Worm (Caenorhabditis elegans) whole organism, young adult: ENCODE measurements around the gene chil-19.

Source experiments
- B0019.2 ChIP-seq: fragments of 200-800 bp; sonication (Bioruptor generic); conservative IDR thresholded peaks from 2 replicates; pipeline ENCODE4 v1.3.6; 2022; ENCODE audit warnings: missing genetic modification reagents, missing genetic modification characterization, missing compliant biosample characterization
- B0336.3 ChIP-seq: fragments of 200-800 bp; sonication (Bioruptor generic); IDR thresholded peaks from 2 replicates; pipeline ENCODE4 v1.3.6; 2022; ENCODE audit warnings: missing genetic modification characterization, missing compliant biosample characterization
- F23B12.7 ChIP-seq: sonication (generic microtip); optimal IDR thresholded peaks from 2 replicates; lab custom pipeline; 2017; ENCODE audit warnings: missing genetic modification characterization, mild to moderate bottlenecking, missing compliant biosample characterization, antibody characterized with exemption, moderate library complexity; ENCODE audit not compliant: insufficient read depth
- F57C9.4 ChIP-seq: sonication (generic microtip); optimal IDR thresholded peaks from 2 replicates; lab custom pipeline; 2017; ENCODE audit warnings: mild to moderate bottlenecking, missing genetic modification characterization, missing compliant biosample characterization
- K11D2.4 ChIP-seq: fragments of 200-800 bp; sonication (Bioruptor generic); IDR thresholded peaks from 2 replicates; pipeline ENCODE4 v1.3.6; 2022; ENCODE audit warnings: missing genetic modification reagents, missing genetic modification characterization, missing compliant biosample characterization
- Y56A3A.18 ChIP-seq: fragments of 200-800 bp; sonication (Bioruptor generic); IDR thresholded peaks from 2 replicates; pipeline ENCODE4 v1.3.6; 2022; ENCODE audit warnings: missing genetic modification reagents, missing genetic modification characterization, missing compliant biosample characterization
- Y95B8A.8 ChIP-seq: fragments of 200-800 bp; sonication (Bioruptor generic); IDR thresholded peaks from 2 replicates; pipeline ENCODE4 v1.3.6; 2022; ENCODE audit warnings: missing genetic modification reagents, missing genetic modification characterization, missing compliant biosample characterization
- aptf-2 ChIP-seq: fragments of 200-800 bp; sonication (Bioruptor generic); conservative IDR thresholded peaks from 2 replicates; pipeline ENCODE4 v1.3.6; 2022; ENCODE audit warnings: missing genetic modification reagents, missing genetic modification characterization, missing compliant biosample characterization
- atf-7 ChIP-seq: sonication (generic microtip); optimal IDR thresholded peaks from 2 replicates; lab custom pipeline; 2017; ENCODE audit warnings: mild to moderate bottlenecking, missing genetic modification characterization, missing compliant biosample characterization
- cebp-1 ChIP-seq, 2 experiments: fragments of 200-800 bp in 1 of 2; sonication (Bioruptor generic) in 1 of 2; sonication (generic microtip) in 1 of 2; IDR thresholded peaks in 1 of 2; optimal IDR thresholded peaks in 1 of 2; 2 replicates each; pipeline versions ENCODE4 v1.3.6 to Lab custom; 2017 to 2022; ENCODE audit warnings: missing compliant biosample characterization in 2 of 2, missing genetic modification characterization in 2 of 2, mild to moderate bottlenecking in 1 of 2, missing genetic modification reagents in 1 of 2, moderate library complexity in 1 of 2
- ceh-40 ChIP-seq: fragments of 200-800 bp; sonication (Bioruptor generic); IDR thresholded peaks from 2 replicates; pipeline ENCODE4 v1.3.6; 2022; ENCODE audit warnings: missing genetic modification characterization, missing compliant biosample characterization
- ceh-58 ChIP-seq: fragments of 200-800 bp; sonication (Bioruptor generic); IDR thresholded peaks from 2 replicates; pipeline ENCODE4 v1.3.6; 2022; ENCODE audit warnings: missing genetic modification characterization, missing compliant biosample characterization
- ceh-91 ChIP-seq: fragments of 200-800 bp; sonication (Bioruptor generic); IDR thresholded peaks from 2 replicates; pipeline ENCODE4 v1.3.6; 2022; ENCODE audit warnings: missing genetic modification reagents, missing genetic modification characterization, missing compliant biosample characterization
- dox-1 ChIP-seq: fragments of 200-800 bp; sonication (Bioruptor generic); IDR thresholded peaks from 2 replicates; pipeline ENCODE4 v1.3.6; 2022; ENCODE audit warnings: missing genetic modification reagents, missing genetic modification characterization, missing compliant biosample characterization
- dpff-1 ChIP-seq: sonication (generic microtip); optimal IDR thresholded peaks from 2 replicates; lab custom pipeline; 2017; ENCODE audit warnings: mild to moderate bottlenecking, missing genetic modification characterization, missing compliant biosample characterization
- egl-18 ChIP-seq: fragments of 200-800 bp; sonication (Bioruptor generic); IDR thresholded peaks from 2 replicates; pipeline ENCODE4 v1.3.6; 2022; ENCODE audit warnings: missing genetic modification reagents, missing genetic modification characterization, missing compliant biosample characterization
- egl-44 ChIP-seq: fragments of 200-800 bp; sonication (Bioruptor generic); IDR thresholded peaks from 2 replicates; pipeline ENCODE4 v1.3.6; 2022; ENCODE audit warnings: missing genetic modification reagents, missing genetic modification characterization, missing compliant biosample characterization
- hmg-1.2 ChIP-seq: fragments of 200-800 bp; sonication (Bioruptor generic); IDR thresholded peaks from 2 replicates; pipeline ENCODE4 v1.3.6; 2022; ENCODE audit warnings: missing genetic modification reagents, missing genetic modification characterization, missing compliant biosample characterization
- let-607 ChIP-seq, 2 experiments: fragments of 200-800 bp in 1 of 2; sonication (Bioruptor generic) in 1 of 2; sonication (generic microtip) in 1 of 2; optimal IDR thresholded peaks; 2 replicates each; lab custom pipeline; 2016 to 2018; ENCODE audit warnings: mild to moderate bottlenecking in 2 of 2, missing compliant biosample characterization in 2 of 2, missing genetic modification characterization in 2 of 2, moderate library complexity in 2 of 2, missing genotype in 1 of 2
- lin-26 ChIP-seq: fragments of 200-800 bp; sonication (Bioruptor generic); IDR thresholded peaks from 2 replicates; pipeline ENCODE4 v1.3.6; 2022; ENCODE audit warnings: missing genetic modification reagents, missing genetic modification characterization, missing compliant biosample characterization
- mcd-1 ChIP-seq: fragments of 200-800 bp; sonication (Bioruptor generic); IDR thresholded peaks from 2 replicates; pipeline ENCODE4 v1.3.6; 2022; ENCODE audit warnings: missing genetic modification reagents, missing genetic modification characterization, missing compliant biosample characterization
- nfya-1 ChIP-seq: sonication (generic microtip); optimal IDR thresholded peaks from 2 replicates; lab custom pipeline; 2017; ENCODE audit warnings: antibody characterized with exemption, missing compliant biosample characterization, missing genetic modification characterization, borderline replicate concordance; ENCODE audit not compliant: insufficient read depth
- nhr-179 ChIP-seq: sonication (generic microtip); optimal IDR thresholded peaks from 2 replicates; lab custom pipeline; 2016; ENCODE audit warnings: mild to moderate bottlenecking, missing genetic modification characterization, missing compliant biosample characterization
- nhr-80 ChIP-seq: sonication (generic microtip); optimal IDR thresholded peaks from 2 replicates; lab custom pipeline; 2016; ENCODE audit warnings: missing genetic modification characterization, missing compliant biosample characterization
- nhr-90 ChIP-seq: sonication (generic microtip); optimal IDR thresholded peaks from 2 replicates; lab custom pipeline; 2016; ENCODE audit warnings: missing genotype, mild to moderate bottlenecking, missing genetic modification characterization, missing compliant biosample characterization
- pbrm-1 ChIP-seq: fragments of 200-800 bp; sonication (Bioruptor generic); IDR thresholded peaks from 2 replicates; pipeline ENCODE4 v1.3.6; 2022; ENCODE audit warnings: missing genetic modification reagents, missing genetic modification characterization, missing compliant biosample characterization
- pha-4 ChIP-seq: fragments of 150-350 bp; sonication (generic microtip); optimal IDR thresholded peaks from 2 replicates; lab custom pipeline; 2014; ENCODE audit warnings: missing biosample characterization, missing genetic modification reagents, missing genetic modification characterization
- rec-8 ChIP-seq, 2 experiments: sonication (generic microtip); optimal IDR thresholded peaks; 2 replicates each; lab custom pipeline; 2016; ENCODE audit warnings: mild to moderate bottlenecking in 2 of 2, missing genetic modification characterization in 2 of 2, missing genetic modification reagents in 2 of 2, missing genotype in 2 of 2, missing biosample characterization in 1 of 2, missing compliant biosample characterization in 1 of 2, moderate library complexity in 1 of 2
- sdz-38 ChIP-seq: sonication (generic microtip); optimal IDR thresholded peaks from 2 replicates; lab custom pipeline; 2016; ENCODE audit warnings: missing genotype, missing genetic modification characterization, missing compliant biosample characterization
- snpc-3.4 ChIP-seq: sonication (generic microtip); optimal IDR thresholded peaks from 2 replicates; lab custom pipeline; 2017; ENCODE audit warnings: missing genetic modification characterization, mild to moderate bottlenecking, missing compliant biosample characterization, antibody characterized with exemption, moderate library complexity, missing genotype, missing genetic modification reagents
- somi-1 ChIP-seq: fragments of 200-800 bp; sonication (Bioruptor generic); optimal IDR thresholded peaks from 2 replicates; lab custom pipeline; 2018; ENCODE audit warnings: mild to moderate bottlenecking, missing genetic modification characterization, missing compliant biosample characterization
- sptf-2 ChIP-seq: fragments of 200-800 bp; sonication (Bioruptor generic); optimal IDR thresholded peaks from 2 replicates; lab custom pipeline; 2018; ENCODE audit warnings: mild to moderate bottlenecking, missing genetic modification characterization, missing compliant biosample characterization
- tbp1 ChIP-seq: fragments of 200-800 bp; sonication (Bioruptor generic); optimal IDR thresholded peaks from 2 replicates; lab custom pipeline; 2018; ENCODE audit warnings: mild to moderate bottlenecking, missing genetic modification characterization, missing compliant biosample characterization
- tbx-9 ChIP-seq: sonication (generic microtip); optimal IDR thresholded peaks from 2 replicates; lab custom pipeline; 2016; ENCODE audit warnings: borderline replicate concordance, missing genetic modification characterization, inconsistent platforms, missing compliant biosample characterization
- unc-130 ChIP-seq: sonication (generic microtip); optimal IDR thresholded peaks from 2 replicates; lab custom pipeline; 2016; ENCODE audit warnings: missing genetic modification reagents, missing genetic modification characterization, missing compliant biosample characterization
- unc-62 ChIP-seq: fragments of 150-350 bp; optimal IDR thresholded peaks from 2 replicates; lab custom pipeline; 2014; ENCODE audit warnings: missing biosample characterization, missing genetic modification reagents, missing genetic modification characterization
- zfh-2 ChIP-seq: fragments of 200-800 bp; sonication (Bioruptor generic); conservative IDR thresholded peaks from 2 replicates; pipeline ENCODE4 v1.3.6; 2022; ENCODE audit warnings: missing genetic modification reagents, missing genetic modification characterization, missing compliant biosample characterization
- ztf-18 ChIP-seq: sonication (generic microtip); optimal IDR thresholded peaks from 2 replicates; lab custom pipeline; 2016; ENCODE audit warnings: missing genotype, mild to moderate bottlenecking, missing genetic modification characterization, missing compliant biosample characterization
- ztf-22 ChIP-seq: fragments of 200-800 bp; sonication (Bioruptor generic); optimal IDR thresholded peaks from 2 replicates; lab custom pipeline; 2018; ENCODE audit warnings: mild to moderate bottlenecking, missing genetic modification characterization, moderate library complexity, missing compliant biosample characterization
- ztf-26 ChIP-seq: sonication (generic microtip); optimal IDR thresholded peaks from 2 replicates; lab custom pipeline; 2017; ENCODE audit warnings: missing genetic modification characterization, missing compliant biosample characterization

chil-19 gene

DNA sequence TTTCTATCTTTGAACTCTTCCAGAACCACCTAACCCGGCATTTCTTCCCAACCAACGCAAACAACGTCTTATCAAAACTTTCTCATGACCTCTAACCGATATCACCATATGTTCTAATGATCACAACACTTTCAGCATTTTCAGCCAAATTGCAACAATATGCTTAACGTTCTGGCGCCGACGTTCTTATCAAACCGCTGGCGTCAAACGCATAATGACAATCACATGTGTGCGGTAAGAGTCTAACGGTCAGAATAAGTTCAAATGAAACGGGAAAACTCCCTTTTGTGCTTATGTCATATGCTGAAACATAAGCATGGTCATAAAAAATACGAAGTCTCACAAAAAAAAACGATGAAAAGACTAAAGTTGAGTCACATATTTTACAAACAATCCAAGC, 46.7 kb upstream of the chil-19 start (continued):
- 0 out of 2 replicates have a peak, but pooled peaks have one; percentile 14 for TF ChIP-seq Y56A3A.18 (GFP tag; lab: Robert Waterston, UW)
- no peak for TF ChIP-seq unc-130 (GFP tag; lab: Kevin White, UChicago)
- TF ChIP-seq snpc-3.4 (tag; lab: Kevin White, UChicago): no peak
- no peak for TF ChIP-seq aptf-2
- TF ChIP-seq Y95B8A.8 (GFP tag; lab: Robert Waterston, UW): peak; percentile 69; the same call in 1 of the 2 replicates
- peak; percentile 59 for TF ChIP-seq B0336.3 (GFP tag; lab: Robert Waterston, UW)
- no peak for TF ChIP-seq ceh-58 (GFP tag; lab: Robert Waterston, UW)
- peak; percentile 84 for TF ChIP-seq atf-7 (tag; lab: Kevin White, UChicago)
- no peak for TF ChIP-seq F57C9.4 (tag; lab: Kevin White, UChicago)
- peak; percentile 78 for TF ChIP-seq pha-4 (tag; lab: Kevin White, UChicago)
- peak; percentile 56 for TF ChIP-seq ztf-22
- peak; percentile 43 for TF ChIP-seq nhr-90 (tag; lab: Kevin White, UChicago)
- TF ChIP-seq let-607 (tag; optimal IDR thresholded peaks at IDR 0.05; lab: Kevin White, UChicago): peak in 1 of 2 experiments; percentile 68
- no peak for TF ChIP-seq mcd-1 (GFP tag; lab: Robert Waterston, UW)
- TF ChIP-seq nfya-1 (tag; lab: Kevin White, UChicago): no peak
- no peak for TF ChIP-seq K11D2.4 (GFP tag; lab: Robert Waterston, UW)
- no peak for TF ChIP-seq egl-18 (GFP tag; lab: Robert Waterston, UW)
- no peak for TF ChIP-seq sptf-2 (GFP tag; lab: Kevin White, UChicago)
- no peak for TF ChIP-seq F23B12.7
- TF ChIP-seq egl-44: 0 out of 2 replicates have a peak, but pooled peaks have one; percentile 19
- 0 out of 2 replicates have a peak, but pooled peaks have one; percentile 23 for TF ChIP-seq pbrm-1 (GFP tag; lab: Robert Waterston, UW)
- TF ChIP-seq unc-62 (GFP tag; lab: Kevin White, UChicago): no peak
- TF ChIP-seq rec-8 (tag; optimal IDR thresholded peaks at IDR 0.05; lab: Kevin White, UChicago): no peak
- TF ChIP-seq hmg-1.2 (GFP tag; lab: Robert Waterston, UW): no peak
- TF ChIP-seq, all 124 proteins: peak for 19

DNA sequence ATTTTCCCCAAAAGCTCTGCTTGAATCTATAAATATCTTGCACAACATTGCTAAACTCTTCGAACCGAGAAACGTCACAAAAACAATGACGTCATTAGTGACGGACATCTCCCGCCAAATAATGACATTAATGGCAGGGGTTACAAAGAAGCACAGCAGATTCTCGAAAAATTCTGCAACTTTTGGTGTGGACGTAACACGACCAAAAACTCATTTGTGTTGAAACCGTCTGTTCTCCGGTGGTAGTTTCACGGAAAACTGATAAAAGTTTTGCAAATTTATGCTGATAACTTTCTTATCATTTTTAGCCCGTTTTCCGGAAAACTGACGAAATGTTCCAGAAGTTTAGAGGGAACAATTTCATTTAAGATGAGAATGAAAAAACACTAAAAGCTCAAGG, 44.4 kb upstream of the chil-19 start:
- TF ChIP-seq ceh-40 (no peak), dpff-1 (no peak), cebp-1 (GFP tag; IDR thresholded peaks at IDR 0.05; lab: Robert Waterston, UW) (no peak), cebp-1 (tag; optimal IDR thresholded peaks at IDR 0.05; lab: Kevin White, UChicago) (peak; percentile 11), nhr-80 (peak; percentile 63), ceh-91 (GFP tag; lab: Robert Waterston, UW) (no peak), lin-26 (GFP tag; lab: Robert Waterston, UW) (no peak), tbx-9 (tag; lab: Kevin White, UChicago) (no peak), atf-7 (tag; lab: Kevin White, UChicago) (peak; percentile 90), tbp1 (GFP tag; lab: Kevin White, UChicago) (peak; percentile 1), B0019.2 (GFP tag; lab: Robert Waterston, UW) (no peak)

DNA sequence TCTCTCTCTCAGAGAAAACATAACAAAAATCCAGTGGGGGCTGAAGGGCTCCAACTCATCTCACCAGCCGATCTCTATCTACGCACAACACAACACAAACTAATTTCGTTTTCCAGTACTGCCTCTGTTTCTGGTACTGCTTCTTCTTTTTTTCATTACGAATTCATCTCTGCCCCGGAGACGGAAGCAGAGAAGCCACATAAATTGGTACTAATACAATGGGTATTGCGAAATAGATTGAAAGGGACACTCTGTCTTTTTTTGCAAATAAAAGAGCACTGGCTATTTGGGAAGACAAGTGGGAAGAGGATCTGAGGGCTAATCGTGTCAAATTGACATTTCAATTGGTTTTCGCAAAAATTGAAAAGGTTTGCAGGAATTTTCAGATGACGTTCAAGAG, 43.1 kb upstream of the chil-19 start:
- TF ChIP-seq zfh-2: no peak
- no peak for TF ChIP-seq sdz-38
- TF ChIP-seq nhr-179: no peak
- TF ChIP-seq somi-1 (GFP tag; lab: Kevin White, UChicago): peak; percentile 18
- no peak for TF ChIP-seq F57C9.4 (tag; lab: Kevin White, UChicago)
- 0 out of 2 replicates have a peak, but pooled peaks have one; percentile 26 for TF ChIP-seq dox-1 (GFP tag; lab: Robert Waterston, UW)
- TF ChIP-seq cebp-1 (GFP tag; IDR thresholded peaks at IDR 0.05; lab: Robert Waterston, UW): peak; percentile 69; the same call in 1 of the 2 replicates
- TF ChIP-seq cebp-1 (tag; optimal IDR thresholded peaks at IDR 0.05; lab: Kevin White, UChicago): peak; percentile 95
- no peak for TF ChIP-seq ztf-26 (tag; lab: Kevin White, UChicago)
- no peak for TF ChIP-seq dpff-1
- TF ChIP-seq ztf-18 (tag; lab: Kevin White, UChicago): no peak
